Fruit fly (Drosophila melanogaster): Measurements from ENCODE around the gene Naa30B.

Gene Naa30B

DNA sequence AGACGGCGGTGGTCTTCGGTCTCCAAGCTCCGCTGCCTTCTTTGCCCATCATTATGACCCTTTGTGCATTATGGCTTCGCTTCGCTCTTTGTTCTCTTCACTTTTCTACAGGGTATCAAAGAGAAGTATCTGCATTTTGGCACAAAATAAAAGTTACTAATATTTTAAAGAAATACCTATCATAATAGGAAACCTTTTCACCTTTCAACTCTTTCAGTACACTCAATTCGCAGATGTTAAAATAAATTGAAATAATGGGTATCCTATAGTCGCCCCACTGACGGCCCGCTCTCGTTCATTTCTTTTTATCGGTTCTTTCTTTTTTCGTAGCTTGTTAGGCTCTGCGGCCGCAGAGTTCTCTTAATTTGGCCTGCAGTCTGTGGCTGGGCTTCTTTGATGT lies 29.0 kb downstream of the Naa30B start (continued):
- TF ChIP-seq ind (GFP tag; optimal IDR thresholded peaks at IDR 0.05), result peak; percentile 60
- peak; percentile 82 for TF ChIP-seq onecut (GFP tag; IDR thresholded peaks at IDR 0.05)
- no peak for TF ChIP-seq Taf1 (GFP tag; IDR thresholded peaks at IDR 0.05)
- TF ChIP-seq CG5953 (GFP tag; IDR thresholded peaks at IDR 0.05), result 0 out of 2 replicates have a peak, but pooled peaks have one; percentile 43
- TF ChIP-seq D (optimal IDR thresholded peaks at IDR 0.05), result no peak
- peak; percentile 93 for TF ChIP-seq D (GFP tag; optimal IDR thresholded peaks at IDR 0.05)
- peak; percentile 21 for TF ChIP-seq YL-1 (GFP tag; optimal IDR thresholded peaks at IDR 0.05)
- TF ChIP-seq dm (GFP tag; optimal IDR thresholded peaks at IDR 0.05), result peak; percentile 55
- TF ChIP-seq Hmr (GFP tag; optimal IDR thresholded peaks at IDR 0.05), result no peak
- TF ChIP-seq CrebB (tag; optimal IDR thresholded peaks at IDR 0.05), result peak; percentile 61
- peak; percentile 93 for TF ChIP-seq Med (GFP tag)
- 0 out of 3 replicates have a peak, but pooled peaks have one; percentile 27 for TF ChIP-seq sr (GFP tag; IDR thresholded peaks at IDR 0.05)
- 0 out of 2 replicates have a peak, but pooled peaks have one; percentile 18 for TF ChIP-seq MBD-R2 (GFP tag; IDR thresholded peaks at IDR 0.05)
- TF ChIP-seq CG10959 (GFP tag; IDR thresholded peaks at IDR 0.05), result peak; percentile 95
- TF ChIP-seq dmrt11E (tag; optimal IDR thresholded peaks at IDR 0.05), result peak; percentile 98
- peak; percentile 90 for TF ChIP-seq phol (tag; optimal IDR thresholded peaks at IDR 0.05)
- peak; percentile 78 for TF ChIP-seq CG13775 (GFP tag; optimal IDR thresholded peaks at IDR 0.05)
- TF ChIP-seq Atf-2 (GFP tag; optimal IDR thresholded peaks at IDR 0.05), result peak; percentile 79
- TF ChIP-seq otp (GFP tag; IDR thresholded peaks at IDR 0.05), result peak; percentile 96
- TF ChIP-seq p53 (GFP tag; optimal IDR thresholded peaks at IDR 0.05), result peak; percentile 41
- TF ChIP-seq insv (GFP tag; optimal IDR thresholded peaks at IDR 0.05), result no peak
- peak; percentile 64 for TF ChIP-seq CG6654 (GFP tag; optimal IDR thresholded peaks at IDR 0.05)
- TF ChIP-seq Rx (GFP tag; IDR thresholded peaks at IDR 0.05), result peak; percentile 72
- no peak for TF ChIP-seq gro (GFP tag; optimal IDR thresholded peaks at IDR 0.05)
- TF ChIP-seq pan (optimal IDR thresholded peaks at IDR 0.05), result peak in 1 of 2 experiments; percentile 58
- peak; percentile 64 to 76 for TF ChIP-seq pan (GFP tag; optimal IDR thresholded peaks at IDR 0.05 in 1 of 2, IDR thresholded peaks at IDR 0.05 in 1 of 2)
- peak; percentile 73 for TF ChIP-seq Gsc (GFP tag; IDR thresholded peaks at IDR 0.05)
- peak; percentile 89 for TF ChIP-seq Six4 (GFP tag; optimal IDR thresholded peaks at IDR 0.05)
- peak; percentile 72 for TF ChIP-seq CG15073 (GFP tag; optimal IDR thresholded peaks at IDR 0.05)
- no peak for TF ChIP-seq maf-S (GFP tag; optimal IDR thresholded peaks at IDR 0.05)
- no peak for TF ChIP-seq tna (GFP tag; IDR thresholded peaks at IDR 0.05; ENCODE audit: partially characterized antibody)
- peak; percentile 96 for TF ChIP-seq CG10979 (tag; optimal IDR thresholded peaks at IDR 0.05)
- peak; percentile 78 for TF ChIP-seq CG1603 (tag; optimal IDR thresholded peaks at IDR 0.05)
- TF ChIP-seq HLH4C (GFP tag; IDR thresholded peaks at IDR 0.05; ENCODE audit: partially characterized antibody), result no peak
- TF ChIP-seq CG18476 (GFP tag; optimal IDR thresholded peaks at IDR 0.05), result peak; percentile 82
- peak; percentile 55 for TF ChIP-seq CG1647 (GFP tag; optimal IDR thresholded peaks at IDR 0.05)
- peak; percentile 80 for TF ChIP-seq CG4360 (GFP tag; IDR thresholded peaks at IDR 0.05)
- no peak for TF ChIP-seq sna (GFP tag; IDR thresholded peaks at IDR 0.05; ENCODE audit: partially characterized antibody)
- TF ChIP-seq CG9817 (tag; optimal IDR thresholded peaks at IDR 0.05), result peak; percentile 34
- TF ChIP-seq sisA (GFP tag; IDR thresholded peaks at IDR 0.05), result peak; percentile 84
- peak; percentile 92 for TF ChIP-seq CG4404 (GFP tag; IDR thresholded peaks at IDR 0.05)
- peak; percentile 66 for TF ChIP-seq CG3163 (GFP tag; optimal IDR thresholded peaks at IDR 0.05)
- TF ChIP-seq hb (GFP tag; IDR thresholded peaks at IDR 0.05; ENCODE audit: partially characterized antibody), result no peak
- TF ChIP-seq gsb-n (tag; optimal IDR thresholded peaks at IDR 0.05), result peak; percentile 92
- TF ChIP-seq slou (GFP tag; optimal IDR thresholded peaks at IDR 0.05), result no peak
- peak; percentile 85 for TF ChIP-seq Mes4 (GFP tag; optimal IDR thresholded peaks at IDR 0.05)
- peak; percentile 56 for TF ChIP-seq CG11398 (GFP tag; optimal IDR thresholded peaks at IDR 0.05)
- peak; percentile 91 for TF ChIP-seq trem (tag; optimal IDR thresholded peaks at IDR 0.05)
- peak; percentile 90 for TF ChIP-seq sim (GFP tag; IDR thresholded peaks at IDR 0.05)
- TF ChIP-seq fd96Cb (tag; optimal IDR thresholded peaks at IDR 0.05), result peak; percentile 91
- peak; percentile 67 for TF ChIP-seq trh (GFP tag; optimal IDR thresholded peaks at IDR 0.05)
- TF ChIP-seq HmgD (GFP tag; optimal IDR thresholded peaks at IDR 0.05), result no peak

Data from whole organism, embryonic.